Worm (Caenorhabditis elegans): ENCODE measurements around the gene F56D6.19.

DNA sequence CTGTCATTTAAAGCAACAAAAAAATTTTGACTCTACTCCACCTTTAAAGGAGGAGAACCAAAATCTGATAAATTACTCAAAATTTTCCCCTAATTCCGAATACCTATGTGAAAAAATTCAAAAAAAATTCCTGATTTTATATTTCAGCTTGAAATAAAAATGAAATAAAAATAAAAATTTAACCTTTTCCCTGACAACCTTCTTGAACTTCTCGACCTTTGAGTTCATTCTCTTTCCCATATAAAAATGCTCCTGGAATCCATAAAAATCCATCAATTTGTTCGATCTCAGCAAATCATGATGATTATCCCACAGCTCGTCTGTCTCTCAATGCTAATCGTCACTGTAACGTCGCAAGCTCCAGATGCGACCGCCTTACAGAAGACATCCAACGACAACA, 11.6 kb upstream of the F56D6.19 start, which contains the start of gene F56D6.6:
- TF ChIP-seq tlf-1 (GFP tag; optimal IDR thresholded peaks at IDR 0.05) (no peak), T07F8.4 (tag; optimal IDR thresholded peaks at IDR 0.05) (no peak), hmg-1.2 (GFP tag; IDR thresholded peaks at IDR 0.05) (no peak), mel-28 (tag; optimal IDR thresholded peaks at IDR 0.05; ENCODE audit: borderline replicate concordance) (no peak), dox-1 (GFP tag; IDR thresholded peaks at IDR 0.05) (no peak), Y53F4B.3 (GFP tag; IDR thresholded peaks at IDR 0.05) (no peak), nhr-27 (tag; optimal IDR thresholded peaks at IDR 0.05) (no peak), snpc-1.1 (tag; optimal IDR thresholded peaks at IDR 0.05; ENCODE audit: insufficient read depth) (no peak), efl-1 (GFP tag; optimal IDR thresholded peaks at IDR 0.05) (no peak), tbx-9 (tag; optimal IDR thresholded peaks at IDR 0.05; ENCODE audit: borderline replicate concordance) (no peak), F33H1.4 (GFP tag; IDR thresholded peaks at IDR 0.05) (no peak)

Measured in whole organism, young adult.